Worm (Caenorhabditis elegans) whole organism, mixed stage, embryonic: ENCODE data around the gene Y36E3A.2.

Source experiments
- ceh-39 ChIP-seq: fragments of 150-350 bp; optimal IDR thresholded peaks from 2 replicates; lab custom pipeline; 2014; ENCODE audit warnings: missing biosample characterization, missing genetic modification characterization
- drap-1 ChIP-seq: fragments of 200-800 bp; sonication (Bioruptor generic); optimal IDR thresholded peaks from 3 replicates; lab custom pipeline; 2018; ENCODE audit warnings: mild to moderate bottlenecking, missing genetic modification characterization, missing compliant biosample characterization
- elt-1 ChIP-seq: sonication (generic microtip); optimal IDR thresholded peaks from 2 replicates; lab custom pipeline; 2017; ENCODE audit warnings: missing genetic modification characterization, mild to moderate bottlenecking, missing compliant biosample characterization, antibody characterized with exemption, moderate library complexity, borderline replicate concordance; ENCODE audit not compliant: insufficient read depth
- hlh-1 ChIP-seq: fragments of 150-350 bp; optimal IDR thresholded peaks from 2 replicates; lab custom pipeline; 2014; ENCODE audit warnings: missing biosample characterization, missing genetic modification reagents, missing genetic modification characterization
- lsy-2 ChIP-seq: fragments of 150-350 bp; optimal IDR thresholded peaks from 2 replicates; lab custom pipeline; 2014; ENCODE audit warnings: missing biosample characterization, missing genetic modification characterization
- nhr-2 ChIP-seq: fragments of 150-350 bp; optimal IDR thresholded peaks from 2 replicates; lab custom pipeline; 2014; ENCODE audit warnings: missing biosample characterization, missing genetic modification characterization
- nhr-237 ChIP-seq: fragments of 150-350 bp; optimal IDR thresholded peaks from 2 replicates; lab custom pipeline; 2014; ENCODE audit warnings: missing biosample characterization, missing genetic modification characterization
- nhr-28 ChIP-seq: fragments of 150-350 bp; optimal IDR thresholded peaks from 2 replicates; lab custom pipeline; 2014; ENCODE audit warnings: missing biosample characterization, missing genetic modification characterization
- pha-4 ChIP-seq: fragments of 150-350 bp; optimal IDR thresholded peaks from 2 replicates; lab custom pipeline; 2018; ENCODE audit warnings: missing biosample characterization, missing genetic modification reagents, missing genetic modification characterization
- snpc-4 ChIP-seq: fragments of 150-350 bp; optimal IDR thresholded peaks from 2 replicates; lab custom pipeline; 2014; ENCODE audit warnings: missing biosample characterization, missing genetic modification characterization
- unc-62 ChIP-seq: fragments of 150-350 bp; optimal IDR thresholded peaks from 2 replicates; lab custom pipeline; 2014; ENCODE audit warnings: missing biosample characterization, missing genetic modification reagents, missing genetic modification characterization
- zip-8 ChIP-seq: fragments of 150-350 bp; optimal IDR thresholded peaks from 2 replicates; lab custom pipeline; 2014; ENCODE audit warnings: missing biosample characterization, missing genetic modification characterization
- ztf-11 ChIP-seq: fragments of 150-350 bp; optimal IDR thresholded peaks from 2 replicates; lab custom pipeline; 2014; ENCODE audit warnings: missing biosample characterization, missing genetic modification characterization

- no peak for TF ChIP-seq unc-62 (GFP tag; lab: Kevin White, UChicago)
- no peak for TF ChIP-seq lsy-2 (tag; lab: Kevin White, UChicago)
- TF ChIP-seq drap-1 (GFP tag; lab: Kevin White, UChicago), result no peak
- TF ChIP-seq nhr-28, result no peak
- no peak for TF ChIP-seq ztf-11 (tag; lab: Kevin White, UChicago)
- no peak for TF ChIP-seq elt-1 (tag; lab: Kevin White, UChicago)
- TF ChIP-seq snpc-4 (tag; lab: Kevin White, UChicago), result no peak
- TF ChIP-seq ceh-39 (tag; lab: Kevin White, UChicago), result no peak
- no peak for TF ChIP-seq hlh-1
- TF ChIP-seq pha-4 (tag; lab: Kevin White, UChicago), result no peak
- TF ChIP-seq zip-8, result no peak
- TF ChIP-seq nhr-237, result no peak
- TF ChIP-seq nhr-2, result no peak
These were observed 19.6 kb downstream of the Y36E3A.2 start, which contains the start of gene srh-239 for ce11 chrV:15445437-15445836.
